Fruit fly (Drosophila melanogaster): ENCODE results near the gene CG8641.

- TF ChIP-seq insv (optimal IDR thresholded peaks at IDR 0.05): no peak
- no peak for TF ChIP-seq Sin3A (optimal IDR thresholded peaks at IDR 0.05)
- TF ChIP-seq Myc (optimal IDR thresholded peaks at IDR 0.05): no peak
These were observed 11.4 kb upstream of the CG8641 start, which contains the start of gene Cpr65Eb for dm6 chr3L:7088687-7089086.

Data from Kc167 (cell line).